Worm (Caenorhabditis elegans) whole organism, L2 larva: ENCODE measurements around the gene ell-1.

ENCODE experiments used
- F13H6.1 ChIP-seq: sonication (generic microtip); optimal IDR thresholded peaks from 2 replicates; lab custom pipeline; 2016; ENCODE audit warnings: missing genetic modification characterization, missing compliant biosample characterization
- R02D3.7 ChIP-seq: fragments of 150-350 bp; optimal IDR thresholded peaks from 2 replicates; lab custom pipeline; 2014; ENCODE audit warnings: missing biosample characterization, missing genetic modification characterization
- lin-39 ChIP-seq: fragments of 150-350 bp; optimal IDR thresholded peaks from 2 replicates; lab custom pipeline; 2014; ENCODE audit warnings: missing biosample characterization, missing genetic modification reagents, missing genetic modification characterization
- nhr-10 ChIP-seq: sonication (generic microtip); optimal IDR thresholded peaks from 2 replicates; lab custom pipeline; 2017; ENCODE audit warnings: missing biosample characterization, missing genetic modification characterization
- nhr-23 ChIP-seq: fragments of 150-350 bp; optimal IDR thresholded peaks from 2 replicates; lab custom pipeline; 2014; ENCODE audit warnings: missing biosample characterization, missing genetic modification reagents, missing genetic modification characterization

The ell-1 gene

DNA sequence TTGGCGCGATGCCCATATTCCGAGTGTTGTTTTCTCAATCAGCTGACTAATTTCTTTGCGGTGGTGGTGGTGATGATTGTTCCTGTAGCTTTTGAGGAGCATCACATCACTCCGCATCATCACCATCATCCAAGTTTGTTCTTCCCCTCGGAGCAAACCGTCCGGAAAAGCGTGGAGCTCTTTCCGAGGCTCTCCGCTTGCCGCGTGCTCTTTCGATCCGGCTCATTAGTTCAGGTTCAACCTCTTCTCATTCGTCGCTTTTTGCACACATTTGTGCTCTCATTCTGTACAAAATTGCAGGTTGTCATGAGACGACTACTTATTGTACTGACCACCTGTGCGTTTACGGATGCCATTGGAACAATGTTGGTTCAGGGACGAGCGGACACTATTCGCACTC, 71.0 kb downstream of the ell-1 start, which contains the start of gene M01H9.5:
TSS of gene M01H9.5 (plus strand) at position 301 of the 400 bp plus-strand sequence.
- TF ChIP-seq F13H6.1 (tag; lab: Kevin White, UChicago), result no peak
- no peak for TF ChIP-seq lin-39 (tag; lab: Kevin White, UChicago)
- no peak for TF ChIP-seq R02D3.7 (tag; lab: Kevin White, UChicago)
- no peak for TF ChIP-seq nhr-10 (tag; lab: Kevin White, UChicago)
- no peak for TF ChIP-seq nhr-23 (tag; lab: Kevin White, UChicago)
